Fruit fly (Drosophila melanogaster) whole organism, embryonic: Measurements from ENCODE around the gene CG7789.
A peak's percentile ranks its signal among the peaks of the same experiment; 100 is the strongest.

Source experiments
- ATbp ChIP-seq: fragments of 200-800 bp; sonication (Bioruptor generic); optimal IDR thresholded peaks from 2 replicates; lab custom pipeline; 2017; ENCODE audit warnings: missing biosample characterization, mild to moderate bottlenecking, missing genetic modification characterization, missing genetic modification reagents
- Aef1 ChIP-seq: fragments of 200-800 bp; sonication (Bioruptor generic); IDR thresholded peaks from 3 replicates; pipeline ENCODE4 v1.3.6; 2022; ENCODE audit warnings: missing biosample characterization, missing genetic modification characterization
- Bdp1 ChIP-seq: fragments of 200-800 bp; sonication (Bioruptor generic); optimal IDR thresholded peaks from 3 replicates; lab custom pipeline; 2016; ENCODE audit warnings: missing biosample characterization, missing genetic modification characterization
- Blimp-1 ChIP-seq: fragments of 200-800 bp; sonication (Bioruptor generic); optimal IDR thresholded peaks from 3 replicates; lab custom pipeline; 2018; ENCODE audit warnings: missing biosample characterization, missing genetic modification characterization, mild to moderate bottlenecking, moderate library complexity, missing genetic modification reagents
- C15 ChIP-seq: fragments of 200-800 bp; sonication (Bioruptor generic); IDR thresholded peaks from 3 replicates; pipeline ENCODE4 v1.3.6; 2022; ENCODE audit warnings: missing biosample characterization, missing genetic modification characterization
- CG10431 ChIP-seq: fragments of 200-800 bp; sonication (Bioruptor generic); optimal IDR thresholded peaks from 3 replicates; lab custom pipeline; 2018; ENCODE audit warnings: missing biosample characterization, mild to moderate bottlenecking, missing genetic modification characterization
- CG10979 ChIP-seq: fragments of 200-800 bp; sonication (Bioruptor generic); optimal IDR thresholded peaks from 2 replicates; lab custom pipeline; 2018; ENCODE audit warnings: missing biosample characterization, mild to moderate bottlenecking, missing genetic modification characterization, moderate library complexity
- CG11247 ChIP-seq: fragments of 200-800 bp; sonication (Bioruptor generic); IDR thresholded peaks from 2 replicates; pipeline ENCODE4 v1.3.6; 2022; ENCODE audit warnings: missing biosample characterization, missing genetic modification characterization
- CG12071 ChIP-seq: fragments of 200-800 bp; sonication (Bioruptor generic); optimal IDR thresholded peaks from 3 replicates; lab custom pipeline; 2018; ENCODE audit warnings: missing biosample characterization, mild to moderate bottlenecking, missing genetic modification characterization
- CG13123 ChIP-seq: fragments of 200-800 bp; sonication (Bioruptor generic); optimal IDR thresholded peaks from 2 replicates; lab custom pipeline; 2016; ENCODE audit warnings: missing biosample characterization, missing genetic modification characterization
- CG13775 ChIP-seq: fragments of 200-800 bp; sonication (Bioruptor generic); optimal IDR thresholded peaks from 3 replicates; lab custom pipeline; 2017; ENCODE audit warnings: missing biosample characterization, mild to moderate bottlenecking, missing genetic modification characterization
- CG17802 ChIP-seq: fragments of 200-800 bp; sonication (Bioruptor generic); optimal IDR thresholded peaks from 2 replicates; lab custom pipeline; 2018; ENCODE audit warnings: missing biosample characterization, mild to moderate bottlenecking, missing genetic modification characterization, moderate library complexity
- CG2202 ChIP-seq: fragments of 200-800 bp; sonication (Bioruptor generic); optimal IDR thresholded peaks from 2 replicates; lab custom pipeline; 2018; ENCODE audit warnings: missing biosample characterization, mild to moderate bottlenecking, missing genetic modification characterization
- CG30020 ChIP-seq: fragments of 200-800 bp; optimal IDR thresholded peaks from 2 replicates; lab custom pipeline; 2019; ENCODE audit warnings: missing biosample characterization, mild to moderate bottlenecking, missing genetic modification characterization, moderate library complexity
- CG4730 ChIP-seq: fragments of 200-800 bp; sonication (Bioruptor generic); IDR thresholded peaks from 2 replicates; pipeline ENCODE4 v1.3.6; 2022; ENCODE audit warnings: missing biosample characterization, missing genetic modification characterization
- CG5245 ChIP-seq: fragments of 200-800 bp; sonication (Bioruptor generic); optimal IDR thresholded peaks from 3 replicates; lab custom pipeline; 2016; ENCODE audit warnings: missing biosample characterization, missing genetic modification characterization
- CG6683 ChIP-seq: fragments of 200-800 bp; sonication (Bioruptor generic); optimal IDR thresholded peaks from 2 replicates; lab custom pipeline; 2017; ENCODE audit warnings: missing biosample characterization, mild to moderate bottlenecking, missing genetic modification characterization, missing genetic modification reagents
- CG7745 ChIP-seq: fragments of 200-800 bp; sonication (Bioruptor generic); optimal IDR thresholded peaks from 2 replicates; lab custom pipeline; 2018; ENCODE audit warnings: missing biosample characterization, mild to moderate bottlenecking, missing genetic modification characterization, moderate library complexity
- CG9437 ChIP-seq: fragments of 200-800 bp; sonication (Bioruptor generic); optimal IDR thresholded peaks from 2 replicates; lab custom pipeline; 2018; ENCODE audit warnings: missing biosample characterization, mild to moderate bottlenecking, missing genetic modification characterization
- CG9817 ChIP-seq: fragments of 200-800 bp; sonication (Bioruptor generic); optimal IDR thresholded peaks from 2 replicates; lab custom pipeline; 2018; ENCODE audit warnings: missing biosample characterization, mild to moderate bottlenecking, missing genetic modification characterization, moderate library complexity
- D19B ChIP-seq: fragments of 200-800 bp; sonication (Bioruptor generic); optimal IDR thresholded peaks from 2 replicates; lab custom pipeline; 2017; ENCODE audit warnings: missing biosample characterization, mild to moderate bottlenecking, missing genetic modification characterization
- Dip3 ChIP-seq: fragments of 200-800 bp; sonication (Bioruptor generic); optimal IDR thresholded peaks from 3 replicates; lab custom pipeline; 2016; ENCODE audit warnings: missing biosample characterization, missing genetic modification characterization
- H2.0 ChIP-seq: fragments of 200-800 bp; sonication (Bioruptor generic); IDR thresholded peaks from 2 replicates; pipeline ENCODE4 v1.3.6; 2022; ENCODE audit warnings: missing biosample characterization, missing genetic modification characterization
- Hmr ChIP-seq: fragments of 200-800 bp; sonication (Bioruptor generic); optimal IDR thresholded peaks from 3 replicates; lab custom pipeline; 2017; ENCODE audit warnings: mild to moderate bottlenecking, missing biosample characterization, missing genetic modification reagents, missing genetic modification characterization
- Kr ChIP-seq: fragments of 200-800 bp; sonication (Bioruptor generic); optimal IDR thresholded peaks from 2 replicates; lab custom pipeline; 2017; ENCODE audit warnings: missing biosample characterization, mild to moderate bottlenecking, missing genetic modification characterization
- Lhr ChIP-seq: fragments of 200-800 bp; sonication (Bioruptor generic); optimal IDR thresholded peaks from 3 replicates; lab custom pipeline; 2017; ENCODE audit warnings: mild to moderate bottlenecking, missing biosample characterization, missing genetic modification reagents, missing genetic modification characterization
- Max ChIP-seq: fragments of 200-800 bp; sonication (Bioruptor generic); optimal IDR thresholded peaks from 2 replicates; lab custom pipeline; 2016; ENCODE audit warnings: missing biosample characterization, mild to moderate bottlenecking, missing genetic modification characterization
- PHDP ChIP-seq: fragments of 200-800 bp; sonication (Bioruptor generic); optimal IDR thresholded peaks from 3 replicates; lab custom pipeline; 2018; ENCODE audit warnings: missing biosample characterization, mild to moderate bottlenecking, missing genetic modification characterization, moderate library complexity
- Rfx ChIP-seq: fragments of 200-800 bp; sonication (Bioruptor generic); IDR thresholded peaks from 2 replicates; pipeline ENCODE4 v1.3.6; 2022; ENCODE audit warnings: missing biosample characterization, missing genetic modification characterization
- Sry-β ChIP-seq: fragments of 200-800 bp; sonication (Bioruptor generic); optimal IDR thresholded peaks from 2 replicates; lab custom pipeline; 2018; ENCODE audit warnings: missing biosample characterization, mild to moderate bottlenecking, missing genetic modification characterization, moderate library complexity
- Stat92E ChIP-seq, 3 experiments: fragments of >200 bp in 2 of 3; fragments of 200-800 bp in 1 of 3; sonication (Bioruptor generic) in 1 of 3; optimal IDR thresholded peaks; 2 replicates each; lab custom pipeline; 2017 to 2019; ENCODE audit warnings: missing biosample characterization in 3 of 3, missing genetic modification characterization in 3 of 3, mild to moderate bottlenecking in 1 of 3, moderate library complexity in 1 of 3
- ash1 ChIP-seq: fragments of 200-800 bp; sonication (Bioruptor generic); optimal IDR thresholded peaks from 2 replicates; lab custom pipeline; 2018; ENCODE audit warnings: missing biosample characterization, mild to moderate bottlenecking, missing genetic modification characterization
- ato ChIP-seq: fragments of 200-800 bp; sonication (Bioruptor generic); IDR thresholded peaks from 2 replicates; pipeline ENCODE4 v1.3.6; 2022; ENCODE audit warnings: missing biosample characterization, missing genetic modification characterization; ENCODE audit not compliant: partially characterized antibody
- az2 ChIP-seq: fragments of 200-800 bp; sonication (Bioruptor generic); optimal IDR thresholded peaks from 3 replicates; lab custom pipeline; 2016; ENCODE audit warnings: missing biosample characterization, missing genetic modification characterization
- bsh ChIP-seq, 2 experiments: fragments of 200-800 bp; sonication (Bioruptor generic); optimal IDR thresholded peaks; 2 replicates each; lab custom pipeline; 2017 to 2018; ENCODE audit warnings: mild to moderate bottlenecking in 2 of 2, missing biosample characterization in 2 of 2, missing genetic modification characterization in 2 of 2, moderate library complexity in 1 of 2
- corto ChIP-seq: fragments of 200-800 bp; sonication (Bioruptor generic); optimal IDR thresholded peaks from 2 replicates; lab custom pipeline; 2016; ENCODE audit warnings: missing biosample characterization, mild to moderate bottlenecking, missing genetic modification characterization, moderate library complexity
- croc ChIP-seq: fragments of 200-800 bp; sonication (Bioruptor generic); conservative IDR thresholded peaks from 3 replicates; pipeline ENCODE4 v1.3.6; 2022; ENCODE audit warnings: missing biosample characterization, missing genetic modification characterization
- danr ChIP-seq: fragments of 200-800 bp; sonication (Bioruptor generic); IDR thresholded peaks from 2 replicates; pipeline ENCODE4 v1.3.6; 2022; ENCODE audit warnings: missing biosample characterization, missing genetic modification characterization
- dysf ChIP-seq: fragments of 200-800 bp; sonication (Bioruptor generic); IDR thresholded peaks from 3 replicates; pipeline ENCODE4 v1.3.6; 2022; ENCODE audit warnings: missing biosample characterization, missing genetic modification characterization
- ewg ChIP-seq: fragments of 200-800 bp; sonication (Bioruptor generic); optimal IDR thresholded peaks from 3 replicates; lab custom pipeline; 2017; ENCODE audit warnings: mild to moderate bottlenecking, missing biosample characterization, missing genetic modification reagents, missing genetic modification characterization
- gcm2 ChIP-seq: fragments of 200-800 bp; sonication (Bioruptor generic); optimal IDR thresholded peaks from 2 replicates; lab custom pipeline; 2016; ENCODE audit warnings: missing biosample characterization, missing genetic modification characterization
- grau ChIP-seq: fragments of 200-800 bp; optimal IDR thresholded peaks from 3 replicates; lab custom pipeline; 2019; ENCODE audit warnings: missing biosample characterization, mild to moderate bottlenecking, missing genetic modification characterization, moderate library complexity
- klu ChIP-seq: fragments of 200-800 bp; sonication (Bioruptor generic); IDR thresholded peaks from 2 replicates; pipeline ENCODE4 v1.3.6; 2022; ENCODE audit warnings: missing biosample characterization, missing genetic modification characterization
- lov ChIP-seq, 2 experiments: fragments of 200-800 bp in 1 of 2; fragments of >200 bp in 1 of 2; sonication (Bioruptor generic) in 1 of 2; IDR thresholded peaks in 1 of 2; optimal IDR thresholded peaks in 1 of 2; 2 replicates in 1 of 2; 3 replicates in 1 of 2; pipeline versions ENCODE4 v1.3.6 to Lab custom; 2017 to 2022; ENCODE audit warnings: missing biosample characterization in 1 of 2, missing genetic modification characterization in 1 of 2
- nom ChIP-seq: fragments of 200-800 bp; sonication (Bioruptor generic); optimal IDR thresholded peaks from 2 replicates; lab custom pipeline; 2017; ENCODE audit warnings: missing biosample characterization, missing genetic modification characterization, mild to moderate bottlenecking, moderate library complexity, missing genetic modification reagents
- ranshi ChIP-seq: fragments of 200-800 bp; sonication (Bioruptor generic); IDR thresholded peaks from 2 replicates; pipeline ENCODE4 v1.3.6; 2022; ENCODE audit warnings: missing biosample characterization, missing genetic modification characterization
- sqz ChIP-seq: fragments of 200-800 bp; sonication (Bioruptor generic); optimal IDR thresholded peaks from 3 replicates; lab custom pipeline; 2018; ENCODE audit warnings: missing biosample characterization, mild to moderate bottlenecking, missing genetic modification characterization
- tap ChIP-seq: fragments of 200-800 bp; optimal IDR thresholded peaks from 3 replicates; lab custom pipeline; 2019; ENCODE audit warnings: missing biosample characterization, mild to moderate bottlenecking, missing genetic modification characterization, moderate library complexity
- trh ChIP-seq: fragments of 200-800 bp; sonication (Bioruptor generic); optimal IDR thresholded peaks from 2 replicates; lab custom pipeline; 2016; ENCODE audit warnings: missing biosample characterization, missing genetic modification characterization

Gene CG7789

dm6 chr3R:29802753-29803313, at the start of gene CG7789, which contains the start of gene Etfb (continued):
- no peak for TF ChIP-seq ATbp (GFP tag; lab: Kevin White, UChicago)
- peak; percentile 20 for TF ChIP-seq CG10431 (GFP tag; lab: Kevin White, UChicago)
- TF ChIP-seq croc (GFP tag; lab: Robert Waterston, UW): peak; percentile 65
- TF ChIP-seq CG30020 (tag; lab: Kevin White, UChicago): peak; percentile 32
- no peak for TF ChIP-seq sqz (GFP tag; lab: Kevin White, UChicago)
- peak; percentile 83 for TF ChIP-seq CG13775 (GFP tag; lab: Kevin White, UChicago)
- no peak for TF ChIP-seq ato
- no peak for TF ChIP-seq corto (GFP tag; lab: Kevin White, UChicago)
- TF ChIP-seq CG5245 (GFP tag; lab: Kevin White, UChicago): peak; percentile 11
- TF ChIP-seq trh: peak; percentile 57
- no peak for TF ChIP-seq Stat92E (GFP tag; optimal IDR thresholded peaks at IDR 0.05; lab: Kevin White, UChicago)
- TF ChIP-seq Max (GFP tag; lab: Kevin White, UChicago): peak; percentile 29
- TF ChIP-seq CG9817 (tag; lab: Kevin White, UChicago): peak; percentile 85
- TF ChIP-seq Blimp-1: no peak
- no peak for TF ChIP-seq CG12071 (GFP tag; lab: Kevin White, UChicago)
- TF ChIP-seq gcm2 (GFP tag; lab: Kevin White, UChicago): peak; percentile 61
- peak; percentile 76 for TF ChIP-seq grau (tag; lab: Kevin White, UChicago)
- TF ChIP-seq CG9437 (GFP tag; lab: Kevin White, UChicago): no peak
- TF ChIP-seq CG13123: no peak
- TF ChIP-seq Sry-β (GFP tag; lab: Kevin White, UChicago): peak; percentile 83
- TF ChIP-seq Lhr (GFP tag; lab: Kevin White, UChicago): peak; percentile 25
- peak; percentile 69 for TF ChIP-seq Dip3
- TF ChIP-seq klu: peak; percentile 70
- TF ChIP-seq CG4730: peak; percentile 66
- peak; percentile 65 for TF ChIP-seq az2 (GFP tag; lab: Kevin White, UChicago)
- no peak for TF ChIP-seq CG7745
- TF ChIP-seq CG17802 (tag; lab: Kevin White, UChicago): no peak
- TF ChIP-seq ewg (GFP tag; lab: Kevin White, UChicago): peak; percentile 44
- peak; percentile 34 for TF ChIP-seq CG10979 (tag; lab: Kevin White, UChicago)
- peak; percentile 55 for TF ChIP-seq Bdp1
- peak; percentile 82 for TF ChIP-seq dysf (GFP tag; lab: Robert Waterston, UW)
- peak; percentile 78 for TF ChIP-seq C15 (GFP tag; lab: Robert Waterston, UW)
- TF ChIP-seq Hmr (GFP tag; lab: Kevin White, UChicago): no peak
- peak; percentile 67 to 96 for TF ChIP-seq bsh (GFP tag; optimal IDR thresholded peaks at IDR 0.05; lab: Kevin White, UChicago)
- no peak for TF ChIP-seq lov (optimal IDR thresholded peaks at IDR 0.05; lab: Kevin White, UChicago)
- 0 out of 3 replicates have a peak, but pooled peaks have one; percentile 16 for TF ChIP-seq lov (GFP tag; IDR thresholded peaks at IDR 0.05; lab: Robert Waterston, UW)
- TF ChIP-seq PHDP (tag; lab: Kevin White, UChicago): no peak
- no peak for TF ChIP-seq Kr (GFP tag; lab: Kevin White, UChicago)
- no peak for TF ChIP-seq tap
- peak; percentile 71 for TF ChIP-seq H2.0 (GFP tag; lab: Robert Waterston, UW)
- TF ChIP-seq ash1 (GFP tag; lab: Kevin White, UChicago): no peak
- peak; percentile 7 for TF ChIP-seq CG2202
- TF ChIP-seq CG6683 (GFP tag; lab: Kevin White, UChicago): no peak
- TF ChIP-seq nom (GFP tag; lab: Kevin White, UChicago): peak; percentile 99
- TF ChIP-seq Aef1: peak; percentile 71
- TF ChIP-seq CG11247 (GFP tag; lab: Robert Waterston, UW): peak; percentile 79
- peak; percentile 81 for TF ChIP-seq Rfx
- peak; percentile 67 for TF ChIP-seq ranshi (GFP tag; lab: Robert Waterston, UW)
- TF ChIP-seq D19B (GFP tag; lab: Kevin White, UChicago): no peak
- 0 out of 2 replicates have a peak, but pooled peaks have one; percentile 34 for TF ChIP-seq danr
